Fruit fly (Drosophila melanogaster) whole organism, prepupa: ENCODE measurements around the gene Ccp84Ac.

ENCODE experiments used
- eg ChIP-seq: fragments of 200-800 bp; sonication (Bioruptor generic); IDR thresholded peaks from 3 replicates; pipeline ENCODE4 v1.3.6; 2022; ENCODE audit warnings: missing biosample characterization, missing genetic modification characterization
- ss ChIP-seq, 2 experiments: fragments of 200-800 bp; sonication (Bioruptor generic); optimal IDR thresholded peaks; 2 replicates in 1 of 2; 3 replicates in 1 of 2; lab custom pipeline; 2017 to 2018; ENCODE audit warnings: mild to moderate bottlenecking in 2 of 2, missing biosample characterization in 2 of 2, missing genetic modification characterization in 2 of 2, moderate library complexity in 1 of 2

DNA sequence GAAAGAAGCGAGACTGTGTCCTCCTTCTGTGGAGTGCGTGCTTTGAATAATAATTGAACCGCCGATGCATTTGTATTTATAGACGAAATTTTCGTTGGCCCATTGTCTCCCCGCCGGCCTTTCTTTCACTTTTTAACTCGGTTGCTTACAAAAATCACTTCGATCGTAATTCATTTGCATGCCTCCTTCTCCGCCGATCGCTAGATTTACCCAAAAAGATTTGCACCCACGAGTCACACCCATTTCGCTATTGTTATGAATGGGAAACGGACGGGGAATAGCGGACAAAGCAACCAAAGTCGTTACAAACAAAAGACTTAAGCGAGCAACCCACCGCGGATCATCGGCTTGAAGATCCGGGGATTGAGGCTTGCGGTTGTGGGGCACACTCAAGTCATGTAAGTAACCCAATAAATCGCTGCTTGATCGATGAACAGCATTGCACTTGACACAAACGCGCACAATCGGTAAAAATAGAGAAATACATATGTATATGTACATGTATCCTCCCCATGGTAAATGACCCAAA lies at the start of gene Ccp84Ac:
- TF ChIP-seq eg (GFP tag; lab: Robert Waterston, UW) (no peak), ss (GFP tag; optimal IDR thresholded peaks at IDR 0.05; lab: Kevin White, UChicago) (no peak)
